Fruit fly (Drosophila melanogaster) whole organism, pupa: ENCODE measurements around the gene Eo.

Experiments used
- CG10348 ChIP-seq: fragments of 200-800 bp; sonication (Bioruptor generic); IDR thresholded peaks from 2 replicates; pipeline ENCODE4 v1.3.6; 2022; ENCODE audit warnings: missing biosample characterization, missing genetic modification characterization
- CG12605 ChIP-seq: fragments of 200-800 bp; sonication (Bioruptor generic); IDR thresholded peaks from 2 replicates; pipeline ENCODE4 v1.3.6; 2022; ENCODE audit warnings: missing biosample characterization, missing genetic modification characterization
- CG13204 ChIP-seq: fragments of 200-800 bp; sonication (Bioruptor generic); optimal IDR thresholded peaks from 2 replicates; lab custom pipeline; 2018; ENCODE audit warnings: missing biosample characterization, mild to moderate bottlenecking, missing genetic modification characterization, moderate library complexity
- CG14655 ChIP-seq: fragments of 200-800 bp; sonication (Bioruptor generic); optimal IDR thresholded peaks from 3 replicates; lab custom pipeline; 2017; ENCODE audit warnings: mild to moderate bottlenecking, missing biosample characterization, missing genetic modification reagents, missing genetic modification characterization
- CG15710 ChIP-seq: fragments of 200-800 bp; sonication (Bioruptor generic); optimal IDR thresholded peaks from 2 replicates; lab custom pipeline; 2018; ENCODE audit warnings: missing biosample characterization, mild to moderate bottlenecking, missing genetic modification characterization, moderate library complexity
- CG17806 ChIP-seq: fragments of 200-800 bp; sonication (Bioruptor generic); optimal IDR thresholded peaks from 2 replicates; lab custom pipeline; 2018; ENCODE audit warnings: missing biosample characterization, mild to moderate bottlenecking, missing genetic modification characterization, moderate library complexity
- CG32121 ChIP-seq: fragments of 200-800 bp; sonication (Bioruptor generic); IDR thresholded peaks from 2 replicates; pipeline ENCODE4 v1.3.6; 2022; ENCODE audit warnings: missing biosample characterization, missing genetic modification characterization
- CG34367 ChIP-seq: fragments of 200-800 bp; sonication (Bioruptor generic); optimal IDR thresholded peaks from 2 replicates; lab custom pipeline; 2018; ENCODE audit warnings: missing biosample characterization, mild to moderate bottlenecking, missing genetic modification characterization
- CG4496 ChIP-seq: fragments of 200-800 bp; sonication (Bioruptor generic); IDR thresholded peaks from 3 replicates; pipeline ENCODE4 v1.3.6; 2022; ENCODE audit warnings: missing biosample characterization, missing genetic modification characterization
- CG8159 ChIP-seq: fragments of 200-800 bp; sonication (Bioruptor generic); optimal IDR thresholded peaks from 3 replicates; lab custom pipeline; 2018; ENCODE audit warnings: missing biosample characterization, mild to moderate bottlenecking, missing genetic modification characterization, moderate library complexity
- CG8301 ChIP-seq: fragments of 200-800 bp; sonication (Bioruptor generic); optimal IDR thresholded peaks from 2 replicates; lab custom pipeline; 2018; ENCODE audit warnings: missing biosample characterization, mild to moderate bottlenecking, missing genetic modification characterization
- CG9948 ChIP-seq: fragments of 200-800 bp; sonication (Bioruptor generic); optimal IDR thresholded peaks from 2 replicates; lab custom pipeline; 2018; ENCODE audit warnings: missing biosample characterization, mild to moderate bottlenecking, missing genetic modification characterization, moderate library complexity
- D1 ChIP-seq: fragments of 200-800 bp; sonication (Bioruptor generic); optimal IDR thresholded peaks from 2 replicates; lab custom pipeline; 2018; ENCODE audit warnings: missing biosample characterization, mild to moderate bottlenecking, missing genetic modification characterization, moderate library complexity
- EcR ChIP-seq: fragments of 200-800 bp; sonication (Bioruptor generic); optimal IDR thresholded peaks from 3 replicates; lab custom pipeline; 2019; ENCODE audit warnings: missing biosample characterization, missing genetic modification characterization, mild to moderate bottlenecking, moderate library complexity, missing genetic modification reagents
- Ets98B ChIP-seq: fragments of 200-800 bp; sonication (Bioruptor generic); IDR thresholded peaks from 2 replicates; pipeline ENCODE4 v1.3.6; 2022; ENCODE audit warnings: missing biosample characterization, missing genetic modification characterization
- Pif1A ChIP-seq: fragments of 200-800 bp; sonication (Bioruptor generic); optimal IDR thresholded peaks from 3 replicates; lab custom pipeline; 2016; ENCODE audit warnings: missing biosample characterization, missing genetic modification characterization
- Pif1B ChIP-seq: fragments of 200-800 bp; sonication (Bioruptor generic); optimal IDR thresholded peaks from 3 replicates; lab custom pipeline; 2016; ENCODE audit warnings: missing biosample characterization, missing genetic modification characterization
- Snoo ChIP-seq: fragments of 200-800 bp; sonication (Bioruptor generic); optimal IDR thresholded peaks from 3 replicates; lab custom pipeline; 2017; ENCODE audit warnings: missing biosample characterization, mild to moderate bottlenecking, missing genetic modification characterization, inconsistent platforms
- fd96Ca ChIP-seq: fragments of 200-800 bp; sonication (Bioruptor generic); IDR thresholded peaks from 3 replicates; pipeline ENCODE4 v1.3.6; 2022; ENCODE audit warnings: missing biosample characterization, missing genetic modification characterization
- gl ChIP-seq: fragments of 200-800 bp; sonication (Bioruptor generic); optimal IDR thresholded peaks from 2 replicates; lab custom pipeline; 2018; ENCODE audit warnings: missing biosample characterization, mild to moderate bottlenecking, missing genetic modification characterization
- rn ChIP-seq: fragments of 200-800 bp; sonication (Bioruptor generic); IDR thresholded peaks from 2 replicates; pipeline ENCODE4 v1.3.6; 2022; ENCODE audit warnings: missing biosample characterization, missing genetic modification characterization

Eo gene

dm6 chrX:14918750-14919247 is at the start of gene Eo:
Eo (minus strand) TSS chrX:14918800.
- TF ChIP-seq CG8159: no peak
- no peak for TF ChIP-seq fd96Ca (GFP tag; lab: Robert Waterston, UW)
- no peak for TF ChIP-seq Pif1A (GFP tag; lab: Kevin White, UChicago)
- peak; percentile 81 for TF ChIP-seq EcR
- peak; percentile 13 for TF ChIP-seq D1 (tag; lab: Kevin White, UChicago)
- no peak for TF ChIP-seq CG12605 (GFP tag; lab: Robert Waterston, UW)
- no peak for TF ChIP-seq CG34367 (tag; lab: Kevin White, UChicago)
- no peak for TF ChIP-seq CG14655 (GFP tag; lab: Kevin White, UChicago)
- no peak for TF ChIP-seq Ets98B (GFP tag; lab: Robert Waterston, UW)
- TF ChIP-seq CG13204 (GFP tag; lab: Kevin White, UChicago): no peak
- TF ChIP-seq CG8301 (tag; lab: Kevin White, UChicago): no peak
- TF ChIP-seq, all 21 proteins: peak for 2

- TF ChIP-seq Pif1B (GFP tag; lab: Kevin White, UChicago) (no peak), D1 (tag; lab: Kevin White, UChicago) (no peak), CG32121 (no peak), CG12605 (GFP tag; lab: Robert Waterston, UW) (no peak), gl (tag; lab: Kevin White, UChicago) (no peak), CG14655 (GFP tag; lab: Kevin White, UChicago) (no peak), CG8301 (tag; lab: Kevin White, UChicago) (no peak)
Measured at dm6 chrX:14960856-14961255, 42.3 kb upstream of the Eo start.

DNA sequence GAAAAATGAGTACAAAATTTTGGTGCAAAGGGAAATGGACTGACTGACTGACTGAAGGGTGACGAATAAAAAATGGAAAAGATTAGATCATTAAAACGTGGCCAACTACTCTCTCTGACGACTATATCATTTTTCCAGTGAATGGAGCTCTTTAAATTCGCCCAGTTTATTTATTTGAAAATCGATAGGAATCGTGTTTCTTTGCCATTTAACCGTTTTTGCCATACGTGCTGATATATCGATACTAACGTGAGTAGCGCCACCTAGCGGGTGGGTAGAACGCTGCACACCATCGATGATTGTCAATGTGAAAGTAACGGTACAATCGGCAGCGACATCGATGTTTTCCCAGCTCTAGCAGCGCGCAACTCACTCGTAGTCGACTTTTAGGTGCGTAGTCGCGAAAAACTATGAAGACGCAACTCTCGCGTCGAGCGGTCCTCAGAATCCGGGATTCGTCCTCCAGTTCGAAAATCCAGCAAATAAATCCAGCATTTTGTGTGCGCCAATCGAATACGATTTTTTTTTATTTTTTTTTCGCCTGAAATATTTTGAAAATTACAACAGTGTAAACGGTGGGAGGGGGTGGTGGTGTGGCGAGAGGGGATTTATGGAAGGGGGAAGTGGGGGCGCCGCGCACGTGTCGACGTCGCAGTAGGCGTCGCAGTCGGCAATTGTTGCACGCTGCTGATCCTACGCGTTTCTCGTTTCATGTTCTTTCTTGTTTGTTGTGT is 36.6 kb upstream of the Eo start, which contains the start of the genes CG9030 and eag:
Gene CG9030 (minus strand): TSS at position 51 of the 734 bp plus-strand sequence.
Gene eag (plus strand): TSS at position 428 of the 734 bp plus-strand sequence.
- no peak for TF ChIP-seq D1 (tag; lab: Kevin White, UChicago)
- TF ChIP-seq Snoo: no peak
- TF ChIP-seq CG32121: no peak
- no peak for TF ChIP-seq rn
- TF ChIP-seq CG12605 (GFP tag; lab: Robert Waterston, UW): no peak
- no peak for TF ChIP-seq CG9948 (tag; lab: Kevin White, UChicago)
- TF ChIP-seq Pif1A (GFP tag; lab: Kevin White, UChicago): no peak
- TF ChIP-seq fd96Ca (GFP tag; lab: Robert Waterston, UW): no peak
- no peak for TF ChIP-seq gl (tag; lab: Kevin White, UChicago)
- no peak for TF ChIP-seq Ets98B (GFP tag; lab: Robert Waterston, UW)
- no peak for TF ChIP-seq CG14655 (GFP tag; lab: Kevin White, UChicago)
- TF ChIP-seq Pif1B (GFP tag; lab: Kevin White, UChicago): no peak
- TF ChIP-seq CG13204 (GFP tag; lab: Kevin White, UChicago): no peak
- TF ChIP-seq CG34367 (tag; lab: Kevin White, UChicago): no peak
- no peak for TF ChIP-seq CG8301 (tag; lab: Kevin White, UChicago)
- no peak for TF ChIP-seq CG10348 (GFP tag; lab: Robert Waterston, UW)
- TF ChIP-seq CG15710 (tag; lab: Kevin White, UChicago): no peak

DNA sequence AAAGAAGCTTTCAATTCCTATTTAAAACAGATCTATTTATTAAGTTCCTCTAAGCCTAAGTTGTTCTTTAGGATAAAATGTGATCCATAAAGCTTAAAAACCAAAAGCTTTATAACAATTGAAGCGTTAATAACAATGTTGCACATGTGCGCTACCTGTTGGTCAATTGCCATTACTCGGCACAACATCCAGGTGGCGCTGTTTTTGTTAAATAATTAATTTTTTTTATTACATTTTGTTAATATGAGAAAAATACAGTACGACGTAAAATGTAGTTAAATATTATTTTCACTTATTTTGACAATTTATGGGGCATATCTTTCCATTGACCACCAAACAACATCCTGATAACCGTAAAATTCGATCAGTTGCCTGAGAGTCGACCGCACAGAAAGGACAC is 35.3 kb upstream of the Eo start:
- TF ChIP-seq CG4496 (GFP tag; lab: Robert Waterston, UW) (no peak), CG12605 (GFP tag; lab: Robert Waterston, UW) (no peak), Pif1B (GFP tag; lab: Kevin White, UChicago) (no peak), gl (tag; lab: Kevin White, UChicago) (no peak), CG9948 (tag; lab: Kevin White, UChicago) (no peak), Pif1A (GFP tag; lab: Kevin White, UChicago) (no peak)

- TF ChIP-seq CG4496 (GFP tag; lab: Robert Waterston, UW) (peak; percentile 84), CG32121 (peak; percentile 68; the same call in 1 of the 2 replicates), CG12605 (GFP tag; lab: Robert Waterston, UW) (peak; percentile 91), fd96Ca (GFP tag; lab: Robert Waterston, UW) (peak; percentile 85), CG8301 (tag; lab: Kevin White, UChicago) (peak; percentile 53), gl (tag; lab: Kevin White, UChicago) (peak; percentile 98), D1 (tag; lab: Kevin White, UChicago) (no peak), Pif1A (GFP tag; lab: Kevin White, UChicago) (peak; percentile 92), rn (peak; percentile 22; the same call in 1 of the 2 replicates), CG14655 (GFP tag; lab: Kevin White, UChicago) (peak; percentile 46), Ets98B (GFP tag; lab: Robert Waterston, UW) (peak; percentile 88), CG15710 (tag; lab: Kevin White, UChicago) (peak; percentile 46), Pif1B (GFP tag; lab: Kevin White, UChicago) (peak; percentile 90), CG17806 (tag; lab: Kevin White, UChicago) (peak; percentile 29), Snoo (peak; percentile 76), EcR (peak; percentile 77), CG9948 (tag; lab: Kevin White, UChicago) (peak; percentile 10), CG34367 (tag; lab: Kevin White, UChicago) (peak; percentile 77), CG10348 (GFP tag; lab: Robert Waterston, UW) (no peak), CG13204 (GFP tag; lab: Kevin White, UChicago) (peak; percentile 96), CG8159 (no peak)
Measured at dm6 chrX:14952845-14953720, 34.5 kb upstream of the Eo start, which contains the start of gene pdgy. pdgy (minus strand) TSS chrX:14953532.
